Worm (Caenorhabditis elegans) whole organism, young adult: ENCODE measurements around the gene nth-1.

Experiments used
- B0336.3 ChIP-seq: fragments of 200-800 bp; sonication (Bioruptor generic); IDR thresholded peaks from 2 replicates; pipeline ENCODE4 v1.3.6; 2022; ENCODE audit warnings: missing genetic modification characterization, missing compliant biosample characterization
- F55B11.4 ChIP-seq: sonication (generic microtip); optimal IDR thresholded peaks from 2 replicates; lab custom pipeline; 2016; ENCODE audit warnings: missing compliant biosample characterization, missing genetic modification characterization, borderline replicate concordance; ENCODE audit not compliant: insufficient read depth
- F57C9.4 ChIP-seq: sonication (generic microtip); optimal IDR thresholded peaks from 2 replicates; lab custom pipeline; 2017; ENCODE audit warnings: mild to moderate bottlenecking, missing genetic modification characterization, missing compliant biosample characterization
- dpl-1 ChIP-seq: fragments of 150-350 bp; optimal IDR thresholded peaks from 2 replicates; lab custom pipeline; 2014; ENCODE audit warnings: missing biosample characterization, missing genetic modification reagents, missing genetic modification characterization
- efl-1 ChIP-seq: fragments of 150-350 bp; optimal IDR thresholded peaks from 2 replicates; lab custom pipeline; 2014; ENCODE audit warnings: missing biosample characterization, missing genetic modification reagents, missing genetic modification characterization
- hmg-20 ChIP-seq: fragments of 200-800 bp; sonication (Bioruptor generic); IDR thresholded peaks from 2 replicates; pipeline ENCODE4 v1.3.6; 2022; ENCODE audit warnings: missing genetic modification reagents, missing genetic modification characterization, missing compliant biosample characterization
- hsf-1 ChIP-seq: fragments of 200-800 bp; sonication (Bioruptor generic); IDR thresholded peaks from 2 replicates; pipeline ENCODE4 v1.3.6; 2022; ENCODE audit warnings: missing genetic modification reagents, missing genetic modification characterization, missing compliant biosample characterization
- lin-35 ChIP-seq, 3 experiments: fragments of 150-350 bp in 2 of 3; sonication (generic microtip) in 1 of 3; optimal IDR thresholded peaks; 2 replicates each; lab custom pipeline; 2014 to 2018; ENCODE audit warnings: missing biosample characterization in 3 of 3, missing genetic modification characterization in 3 of 3, missing genetic modification reagents in 3 of 3
- pha-4 ChIP-seq: fragments of 150-350 bp; sonication (generic microtip); optimal IDR thresholded peaks from 2 replicates; lab custom pipeline; 2014; ENCODE audit warnings: missing biosample characterization, missing genetic modification reagents, missing genetic modification characterization
- sdz-38 ChIP-seq: sonication (generic microtip); optimal IDR thresholded peaks from 2 replicates; lab custom pipeline; 2016; ENCODE audit warnings: missing genotype, missing genetic modification characterization, missing compliant biosample characterization
- snpc-4 ChIP-seq, 5 experiments: fragments of 150-350 bp in 1 of 5; sonication (generic microtip) in 4 of 5; optimal IDR thresholded peaks; 2 replicates each; lab custom pipeline; 2014 to 2018; ENCODE audit warnings: missing genetic modification characterization in 5 of 5, missing biosample characterization in 3 of 5, antibody characterized with exemption in 2 of 5, mild to moderate bottlenecking in 2 of 5, missing compliant biosample characterization in 2 of 5, missing genotype in 2 of 5, moderate library complexity in 2 of 5, missing genetic modification reagents in 1 of 5
- ztf-6 ChIP-seq: fragments of 200-800 bp; sonication (Bioruptor generic); IDR thresholded peaks from 2 replicates; pipeline ENCODE4 v1.3.6; 2022; ENCODE audit warnings: missing genetic modification reagents, missing genetic modification characterization, missing compliant biosample characterization

DNA sequence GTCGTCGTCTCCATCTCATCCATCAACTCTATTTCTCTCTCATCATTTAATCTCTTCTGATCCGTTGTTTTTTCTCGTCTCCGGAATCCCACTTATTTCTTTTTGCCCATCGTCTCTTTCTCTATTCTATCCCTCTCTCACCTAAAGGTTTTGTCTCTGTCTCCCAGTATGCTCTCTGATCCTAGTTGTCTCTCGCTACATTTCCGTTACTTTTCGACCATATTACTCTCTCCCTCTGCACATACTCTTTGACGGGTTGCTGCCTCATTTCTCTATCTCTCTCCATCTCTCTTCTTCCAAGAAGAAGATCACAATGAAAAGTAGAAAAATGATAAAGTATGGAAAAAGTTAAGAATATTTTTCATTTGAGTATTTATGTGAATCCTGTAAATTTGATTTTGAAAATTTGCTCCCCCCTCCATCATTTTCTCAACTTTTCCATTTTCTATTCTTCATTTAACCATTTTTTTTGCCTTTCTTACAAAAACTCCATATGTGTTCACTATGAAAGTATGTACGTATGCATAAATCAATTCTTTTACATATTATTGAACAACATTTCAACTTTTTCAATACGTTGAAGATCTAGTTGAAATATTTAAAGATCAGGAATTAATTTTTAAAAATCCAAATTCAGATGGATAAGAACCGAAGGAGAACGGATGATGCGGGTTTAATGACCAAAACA is 23.2 kb upstream of the nth-1 start, which contains the start of gene tag-131:
- TF ChIP-seq dpl-1 (GFP tag; lab: Kevin White, UChicago), result no peak
- no peak for TF ChIP-seq hmg-20 (GFP tag; lab: Robert Waterston, UW)
- TF ChIP-seq hsf-1 (GFP tag; lab: Robert Waterston, UW), result no peak
- TF ChIP-seq B0336.3 (GFP tag; lab: Robert Waterston, UW), result no peak
- no peak for TF ChIP-seq sdz-38 (tag; lab: Kevin White, UChicago)
- no peak for TF ChIP-seq pha-4 (tag; lab: Kevin White, UChicago)
- no peak for TF ChIP-seq lin-35 (GFP tag; optimal IDR thresholded peaks at IDR 0.05; lab: Kevin White, UChicago)
- no peak for TF ChIP-seq efl-1 (GFP tag; lab: Kevin White, UChicago)
- no peak for TF ChIP-seq ztf-6 (GFP tag; lab: Robert Waterston, UW)
- no peak for TF ChIP-seq snpc-4 (GFP tag; optimal IDR thresholded peaks at IDR 0.05; lab: Kevin White, UChicago)
- no peak for TF ChIP-seq snpc-4 (tag; optimal IDR thresholded peaks at IDR 0.05; lab: Kevin White, UChicago)
- TF ChIP-seq F55B11.4 (tag; lab: Kevin White, UChicago), result no peak
- TF ChIP-seq F57C9.4 (tag; lab: Kevin White, UChicago), result no peak
